Worm (Caenorhabditis elegans) whole organism, early embryonic: ENCODE measurements around the gene ugt-52.

Source experiments
- ama-1 ChIP-seq: fragments of 150-350 bp; optimal IDR thresholded peaks from 2 replicates; lab custom pipeline; 2014
- ceh-36 ChIP-seq: sonication (generic microtip); optimal IDR thresholded peaks from 2 replicates; lab custom pipeline; 2016; ENCODE audit warnings: missing genetic modification characterization, inconsistent platforms, missing compliant biosample characterization
- ets-7 ChIP-seq: sonication (generic microtip); optimal IDR thresholded peaks from 2 replicates; lab custom pipeline; 2016; ENCODE audit warnings: missing genotype, missing genetic modification characterization, missing compliant biosample characterization
- flt-1 ChIP-seq: fragments of 200-800 bp; sonication (Bioruptor generic); IDR thresholded peaks from 2 replicates; pipeline ENCODE4 v1.3.6; 2022; ENCODE audit warnings: missing genetic modification characterization, missing compliant biosample characterization
- hmbx-1 ChIP-seq: sonication (generic microtip); optimal IDR thresholded peaks from 2 replicates; lab custom pipeline; 2016; ENCODE audit warnings: mild to moderate bottlenecking, missing genetic modification characterization, missing compliant biosample characterization
- hnd-1 ChIP-seq: sonication (generic microtip); optimal IDR thresholded peaks from 2 replicates; lab custom pipeline; 2016; ENCODE audit warnings: missing genetic modification characterization, missing compliant biosample characterization
- pes-1 ChIP-seq: fragments of 200-800 bp; sonication (Bioruptor generic); IDR thresholded peaks from 2 replicates; pipeline ENCODE4 v1.3.6; 2022; ENCODE audit warnings: missing genetic modification reagents, missing genetic modification characterization, missing compliant biosample characterization
- scrt-1 ChIP-seq: fragments of 200-800 bp; sonication (Bioruptor generic); IDR thresholded peaks from 2 replicates; pipeline ENCODE4 v1.3.6; 2022; ENCODE audit warnings: missing genetic modification characterization, missing compliant biosample characterization
- sea-1 ChIP-seq: fragments of 200-800 bp; sonication (Bioruptor generic); conservative IDR thresholded peaks from 2 replicates; pipeline ENCODE4 v1.3.6; 2022; ENCODE audit warnings: missing genetic modification characterization, missing compliant biosample characterization
- tbx-37 ChIP-seq: fragments of 200-800 bp; sonication (Bioruptor generic); conservative IDR thresholded peaks from 2 replicates; pipeline ENCODE4 v1.3.6; 2022; ENCODE audit warnings: missing genetic modification reagents, missing genetic modification characterization, missing compliant biosample characterization

- no peak for TF ChIP-seq pes-1
- no peak for TF ChIP-seq ceh-36 (tag; lab: Kevin White, UChicago)
- TF ChIP-seq hmbx-1 (tag; lab: Kevin White, UChicago), result no peak
- TF ChIP-seq sea-1, result no peak
- no peak for TF ChIP-seq scrt-1 (GFP tag; lab: Robert Waterston, UW)
- TF ChIP-seq ama-1, result no peak
- no peak for TF ChIP-seq ets-7 (tag; lab: Kevin White, UChicago)
- TF ChIP-seq flt-1 (GFP tag; lab: Robert Waterston, UW), result no peak
- no peak for TF ChIP-seq hnd-1 (tag; lab: Kevin White, UChicago)
- no peak for TF ChIP-seq tbx-37 (GFP tag; lab: Robert Waterston, UW)
Measured at ce11 chrIV:824854-825253, 46.3 kb downstream of the ugt-52 start, which contains the start of gene zipt-15.
